Fruit fly (Drosophila melanogaster) whole organism, pupa: ENCODE data around the gene Srp54.

Experiments used
- CG14655 ChIP-seq: fragments of 200-800 bp; sonication (Bioruptor generic); optimal IDR thresholded peaks from 3 replicates; lab custom pipeline; 2017; ENCODE audit warnings: mild to moderate bottlenecking, missing biosample characterization, missing genetic modification reagents, missing genetic modification characterization
- CG15710 ChIP-seq: fragments of 200-800 bp; sonication (Bioruptor generic); optimal IDR thresholded peaks from 2 replicates; lab custom pipeline; 2018; ENCODE audit warnings: missing biosample characterization, mild to moderate bottlenecking, missing genetic modification characterization, moderate library complexity
- CG17806 ChIP-seq: fragments of 200-800 bp; sonication (Bioruptor generic); optimal IDR thresholded peaks from 2 replicates; lab custom pipeline; 2018; ENCODE audit warnings: missing biosample characterization, mild to moderate bottlenecking, missing genetic modification characterization, moderate library complexity
- CG9948 ChIP-seq: fragments of 200-800 bp; sonication (Bioruptor generic); optimal IDR thresholded peaks from 2 replicates; lab custom pipeline; 2018; ENCODE audit warnings: missing biosample characterization, mild to moderate bottlenecking, missing genetic modification characterization, moderate library complexity
- D1 ChIP-seq: fragments of 200-800 bp; sonication (Bioruptor generic); optimal IDR thresholded peaks from 2 replicates; lab custom pipeline; 2018; ENCODE audit warnings: missing biosample characterization, mild to moderate bottlenecking, missing genetic modification characterization, moderate library complexity
- EcR ChIP-seq: fragments of 200-800 bp; sonication (Bioruptor generic); optimal IDR thresholded peaks from 3 replicates; lab custom pipeline; 2019; ENCODE audit warnings: missing biosample characterization, missing genetic modification characterization, mild to moderate bottlenecking, moderate library complexity, missing genetic modification reagents
- Ets98B ChIP-seq: fragments of 200-800 bp; sonication (Bioruptor generic); IDR thresholded peaks from 2 replicates; pipeline ENCODE4 v1.3.6; 2022; ENCODE audit warnings: missing biosample characterization, missing genetic modification characterization
- Pif1A ChIP-seq: fragments of 200-800 bp; sonication (Bioruptor generic); optimal IDR thresholded peaks from 3 replicates; lab custom pipeline; 2016; ENCODE audit warnings: missing biosample characterization, missing genetic modification characterization
- Pif1B ChIP-seq: fragments of 200-800 bp; sonication (Bioruptor generic); optimal IDR thresholded peaks from 3 replicates; lab custom pipeline; 2016; ENCODE audit warnings: missing biosample characterization, missing genetic modification characterization
- Snoo ChIP-seq: fragments of 200-800 bp; sonication (Bioruptor generic); optimal IDR thresholded peaks from 3 replicates; lab custom pipeline; 2017; ENCODE audit warnings: missing biosample characterization, mild to moderate bottlenecking, missing genetic modification characterization, inconsistent platforms
- fd96Ca ChIP-seq: fragments of 200-800 bp; sonication (Bioruptor generic); IDR thresholded peaks from 3 replicates; pipeline ENCODE4 v1.3.6; 2022; ENCODE audit warnings: missing biosample characterization, missing genetic modification characterization

DNA sequence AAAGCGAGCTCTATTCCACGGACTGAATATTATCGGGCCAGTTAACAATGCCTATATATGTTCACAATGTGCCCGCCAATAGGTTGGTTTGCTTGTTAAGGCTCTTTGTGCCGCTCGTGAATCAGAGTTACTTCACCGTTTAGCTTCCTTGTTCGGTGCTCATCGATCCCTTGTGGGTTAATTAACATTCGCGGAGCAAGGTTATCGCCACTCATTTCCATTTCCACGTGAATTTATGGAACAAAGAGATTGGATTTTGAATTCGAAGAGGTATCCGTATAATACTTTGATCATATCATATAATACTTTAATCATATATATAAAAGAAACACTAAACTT is 35.8 kb downstream of the Srp54 start:
- TF ChIP-seq EcR (GFP tag; lab: Kevin White, UChicago) (no peak), CG15710 (tag; lab: Kevin White, UChicago) (no peak), Pif1A (no peak), D1 (tag; lab: Kevin White, UChicago) (no peak), Ets98B (GFP tag; lab: Robert Waterston, UW) (no peak), Pif1B (GFP tag; lab: Kevin White, UChicago) (no peak), CG17806 (tag; lab: Kevin White, UChicago) (no peak), Snoo (no peak), CG14655 (GFP tag; lab: Kevin White, UChicago) (no peak), CG9948 (no peak), fd96Ca (no peak)
